Worm (Caenorhabditis elegans) whole organism, midembryonic: Measurements from ENCODE around the gene trap-2.

Source experiments
- cog-1 ChIP-seq: sonication (generic microtip); optimal IDR thresholded peaks from 2 replicates; lab custom pipeline; 2016; ENCODE audit warnings: missing genetic modification characterization, missing compliant biosample characterization
- flt-1 ChIP-seq: fragments of 200-800 bp; sonication (Bioruptor generic); IDR thresholded peaks from 2 replicates; pipeline ENCODE4 v1.3.6; 2022; ENCODE audit warnings: missing genetic modification characterization, missing compliant biosample characterization
- med-1 ChIP-seq: sonication (generic microtip); optimal IDR thresholded peaks from 2 replicates; lab custom pipeline; 2017; ENCODE audit warnings: missing genetic modification characterization, mild to moderate bottlenecking, missing compliant biosample characterization, antibody characterized with exemption, missing genetic modification reagents; ENCODE audit not compliant: insufficient read depth
- tab-1 ChIP-seq: fragments of 200-800 bp; sonication (Bioruptor generic); IDR thresholded peaks from 2 replicates; pipeline ENCODE4 v1.3.6; 2022; ENCODE audit warnings: missing genetic modification characterization, missing compliant biosample characterization
- ztf-29 ChIP-seq: fragments of 200-800 bp; sonication (Bioruptor generic); IDR thresholded peaks from 2 replicates; pipeline ENCODE4 v1.3.6; 2022; ENCODE audit warnings: missing genetic modification reagents, missing genetic modification characterization, missing compliant biosample characterization

DNA sequence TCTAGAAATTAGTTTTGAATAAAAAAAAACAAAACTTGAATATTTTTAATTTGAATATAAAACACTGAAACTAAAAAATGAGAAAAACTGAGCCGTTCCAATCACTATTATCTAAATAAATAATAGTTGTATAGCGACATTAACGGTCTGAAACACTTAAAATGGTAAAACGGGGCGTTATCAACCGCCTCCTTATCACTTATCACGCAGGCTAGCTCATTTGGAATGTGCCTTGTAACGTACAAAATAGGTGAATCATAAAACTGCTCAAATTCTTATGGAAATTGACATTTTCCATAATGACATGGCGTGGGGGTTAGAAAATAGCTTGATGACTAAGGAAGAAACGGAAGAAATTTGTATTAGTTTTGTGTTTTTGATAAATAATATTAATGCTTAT lies 48.1 kb upstream of the trap-2 start, which contains the start of gene ifd-2:
- TF ChIP-seq cog-1 (tag; lab: Kevin White, UChicago) (no peak), med-1 (GFP tag; lab: Kevin White, UChicago) (no peak), flt-1 (GFP tag; lab: Robert Waterston, UW) (no peak), tab-1 (no peak), ztf-29 (no peak)
